Worm (Caenorhabditis elegans): Measurements from ENCODE around the gene C56C10.7.

- TF ChIP-seq elt-3 (tag; optimal IDR thresholded peaks at IDR 0.05) = no peak
- TF ChIP-seq ztf-11 (tag; optimal IDR thresholded peaks at IDR 0.05) = no peak
- TF ChIP-seq mep-1 (tag; optimal IDR thresholded peaks at IDR 0.05) = no peak
- TF ChIP-seq ham-2 (GFP tag; optimal IDR thresholded peaks at IDR 0.05) = no peak
- TF ChIP-seq elt-1 (tag; optimal IDR thresholded peaks at IDR 0.05; ENCODE audit: borderline replicate concordance, insufficient read depth) = no peak
- no peak for TF ChIP-seq sem-2 (GFP tag; optimal IDR thresholded peaks at IDR 0.05)
- no peak for TF ChIP-seq unc-39 (tag; optimal IDR thresholded peaks at IDR 0.05)
Measured at ce11 chrII:6566628-6567180, 20.7 kb downstream of the C56C10.7 start, which contains the start of the genes F18C5.5 and F18C5.9.

Data from whole organism, mixed stage, embryonic.